Worm (Caenorhabditis elegans) whole organism, L1 larva: ENCODE measurements around the gene prx-19.

Source experiments
- blmp-1 ChIP-seq: fragments of 150-350 bp; optimal IDR thresholded peaks from 2 replicates; lab custom pipeline; 2014; ENCODE audit warnings: missing biosample characterization, missing genetic modification characterization
- elt-2 ChIP-seq: sonication (generic microtip); optimal IDR thresholded peaks from 2 replicates; lab custom pipeline; 2016; ENCODE audit warnings: missing genetic modification characterization, mild to moderate bottlenecking, inconsistent platforms, missing compliant biosample characterization, missing genetic modification reagents
- grh-1 ChIP-seq: fragments of 200-800 bp; sonication (Bioruptor generic); IDR thresholded peaks from 2 replicates; pipeline ENCODE4 v1.3.6; 2022; ENCODE audit warnings: missing genetic modification reagents, missing genetic modification characterization, missing compliant biosample characterization
- nhr-77 ChIP-seq: fragments of 150-350 bp; optimal IDR thresholded peaks from 2 replicates; lab custom pipeline; 2014; ENCODE audit warnings: missing biosample characterization, missing genetic modification characterization
- pax-3 ChIP-seq: fragments of 200-800 bp; sonication (Bioruptor generic); optimal IDR thresholded peaks from 2 replicates; lab custom pipeline; 2018; ENCODE audit warnings: mild to moderate bottlenecking, missing genetic modification characterization, moderate library complexity, missing compliant biosample characterization
- pqm-1 ChIP-seq: sonication (generic microtip); optimal IDR thresholded peaks from 3 replicates; lab custom pipeline; 2017; ENCODE audit warnings: missing biosample characterization, missing genetic modification characterization

DNA sequence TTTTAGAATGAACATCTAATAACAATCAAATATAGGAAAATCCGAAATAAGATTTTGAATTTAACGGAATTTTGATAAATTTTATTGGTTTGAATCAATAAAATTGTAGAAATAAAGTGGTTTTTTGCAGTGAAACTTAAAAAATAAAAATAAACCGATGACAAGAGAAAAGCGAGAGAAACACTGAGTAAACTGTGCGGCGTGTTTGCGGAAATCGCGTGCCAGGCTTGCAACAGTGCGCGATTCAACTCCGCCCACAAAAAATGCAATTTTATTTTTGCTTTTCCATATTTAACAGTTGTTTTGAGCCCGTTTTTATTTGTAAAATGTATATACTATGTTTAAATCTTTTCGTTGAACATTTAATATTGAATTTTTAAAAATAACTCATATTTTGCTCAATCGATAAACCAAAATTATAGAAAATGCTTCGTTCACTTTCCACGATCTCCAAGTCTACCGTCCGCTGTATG is 41.2 kb downstream of the prx-19 start, which contains the start of gene mtss-1:
- TF ChIP-seq pqm-1 (tag; lab: Kevin White, UChicago) = no peak
- no peak for TF ChIP-seq elt-2 (tag; lab: Kevin White, UChicago)
- TF ChIP-seq pax-3 = no peak
- peak; percentile 68 for TF ChIP-seq grh-1 (GFP tag; lab: Robert Waterston, UW)
- TF ChIP-seq nhr-77 (tag; lab: Kevin White, UChicago) = no peak
- peak; percentile 13 for TF ChIP-seq blmp-1
